Fruit fly (Drosophila melanogaster) whole organism, embryonic: ENCODE results near the gene e.

ENCODE experiments used
- Aef1 ChIP-seq: fragments of 200-800 bp; sonication (Bioruptor generic); IDR thresholded peaks from 3 replicates; pipeline ENCODE4 v1.3.6; 2022; ENCODE audit warnings: missing biosample characterization, missing genetic modification characterization
- Blimp-1 ChIP-seq: fragments of 200-800 bp; sonication (Bioruptor generic); optimal IDR thresholded peaks from 3 replicates; lab custom pipeline; 2018; ENCODE audit warnings: missing biosample characterization, missing genetic modification characterization, mild to moderate bottlenecking, moderate library complexity, missing genetic modification reagents
- CG10209 ChIP-seq: fragments of 200-800 bp; sonication (Bioruptor generic); optimal IDR thresholded peaks from 3 replicates; lab custom pipeline; 2017; ENCODE audit warnings: missing biosample characterization, mild to moderate bottlenecking, missing genetic modification characterization, missing genetic modification reagents
- CG11085 ChIP-seq: fragments of 200-800 bp; sonication (Bioruptor generic); IDR thresholded peaks from 2 replicates; pipeline ENCODE4 v1.3.6; 2022; ENCODE audit warnings: missing biosample characterization, missing genetic modification characterization
- CG11247 ChIP-seq: fragments of 200-800 bp; sonication (Bioruptor generic); IDR thresholded peaks from 2 replicates; pipeline ENCODE4 v1.3.6; 2022; ENCODE audit warnings: missing biosample characterization, missing genetic modification characterization
- CG13123 ChIP-seq: fragments of 200-800 bp; sonication (Bioruptor generic); optimal IDR thresholded peaks from 2 replicates; lab custom pipeline; 2016; ENCODE audit warnings: missing biosample characterization, missing genetic modification characterization
- CG13296 ChIP-seq: fragments of 200-800 bp; sonication (Bioruptor generic); optimal IDR thresholded peaks from 3 replicates; lab custom pipeline; 2018; ENCODE audit warnings: missing biosample characterization, mild to moderate bottlenecking, missing genetic modification characterization
- CG1529 ChIP-seq: fragments of 200-800 bp; sonication (Bioruptor generic); optimal IDR thresholded peaks from 3 replicates; lab custom pipeline; 2018; ENCODE audit warnings: missing biosample characterization, missing genetic modification characterization
- CG6654 ChIP-seq: fragments of 200-800 bp; sonication (Bioruptor generic); optimal IDR thresholded peaks from 2 replicates; lab custom pipeline; 2017; ENCODE audit warnings: missing biosample characterization, mild to moderate bottlenecking, missing genetic modification characterization
- CG8765 ChIP-seq: fragments of 200-800 bp; sonication (Bioruptor generic); IDR thresholded peaks from 2 replicates; pipeline ENCODE4 v1.3.6; 2022; ENCODE audit warnings: missing biosample characterization, missing genetic modification characterization
- CG9817 ChIP-seq: fragments of 200-800 bp; sonication (Bioruptor generic); optimal IDR thresholded peaks from 2 replicates; lab custom pipeline; 2018; ENCODE audit warnings: missing biosample characterization, mild to moderate bottlenecking, missing genetic modification characterization, moderate library complexity
- CG9876 ChIP-seq: fragments of 200-800 bp; sonication (Bioruptor generic); optimal IDR thresholded peaks from 2 replicates; lab custom pipeline; 2016; ENCODE audit warnings: missing biosample characterization, missing genetic modification characterization
- CG9932 ChIP-seq: fragments of 200-800 bp; sonication (Bioruptor generic); IDR thresholded peaks from 2 replicates; pipeline ENCODE4 v1.3.6; 2022; ENCODE audit warnings: missing biosample characterization, missing genetic modification characterization
- Chrac-16 ChIP-seq: fragments of 200-800 bp; sonication (Bioruptor generic); optimal IDR thresholded peaks from 3 replicates; lab custom pipeline; 2016; ENCODE audit warnings: missing biosample characterization, missing genetic modification characterization
- Deaf1 ChIP-seq: fragments of 200-800 bp; optimal IDR thresholded peaks from 3 replicates; lab custom pipeline; 2019; ENCODE audit warnings: missing biosample characterization, mild to moderate bottlenecking, missing genetic modification characterization, moderate library complexity
- Dll ChIP-seq: fragments of 200-800 bp; sonication (Bioruptor generic); IDR thresholded peaks from 4 replicates; pipeline ENCODE4 v1.3.6; 2022; ENCODE audit warnings: missing biosample characterization, missing genetic modification characterization; ENCODE audit not compliant: partially characterized antibody
- Doc2 ChIP-seq: fragments of 200-800 bp; sonication (Bioruptor generic); IDR thresholded peaks from 2 replicates; pipeline ENCODE4 v1.3.6; 2022; ENCODE audit warnings: missing biosample characterization, missing genetic modification characterization
- Ets97D ChIP-seq: fragments of 200-800 bp; sonication (Bioruptor generic); optimal IDR thresholded peaks from 3 replicates; lab custom pipeline; 2016; ENCODE audit warnings: missing biosample characterization, missing genetic modification characterization
- H2.0 ChIP-seq: fragments of 200-800 bp; sonication (Bioruptor generic); IDR thresholded peaks from 2 replicates; pipeline ENCODE4 v1.3.6; 2022; ENCODE audit warnings: missing biosample characterization, missing genetic modification characterization
- Hmx ChIP-seq: fragments of 200-800 bp; sonication (Bioruptor generic); optimal IDR thresholded peaks from 2 replicates; lab custom pipeline; 2016; ENCODE audit warnings: missing biosample characterization, missing genetic modification characterization
- Hr51 ChIP-seq, 2 experiments: fragments of 200-800 bp; sonication (Bioruptor generic); optimal IDR thresholded peaks; 2 replicates in 1 of 2; 3 replicates in 1 of 2; lab custom pipeline; 2016 to 2018; ENCODE audit warnings: missing biosample characterization in 2 of 2, missing genetic modification characterization in 2 of 2, mild to moderate bottlenecking in 1 of 2, moderate library complexity in 1 of 2
- Jarid2 ChIP-seq: fragments of 200-800 bp; sonication (Bioruptor generic); optimal IDR thresholded peaks from 3 replicates; lab custom pipeline; 2017; ENCODE audit warnings: mild to moderate bottlenecking, missing biosample characterization, missing genetic modification reagents, missing genetic modification characterization
- Mes4 ChIP-seq: fragments of 200-800 bp; sonication (Bioruptor generic); optimal IDR thresholded peaks from 2 replicates; lab custom pipeline; 2016; ENCODE audit warnings: missing biosample characterization, missing genetic modification characterization
- NC2β ChIP-seq: fragments of 200-800 bp; sonication (Bioruptor generic); optimal IDR thresholded peaks from 2 replicates; lab custom pipeline; 2016; ENCODE audit warnings: missing biosample characterization, missing genetic modification characterization
- NFAT ChIP-seq: fragments of 200-800 bp; sonication (Bioruptor generic); IDR thresholded peaks from 2 replicates; pipeline ENCODE4 v1.3.6; 2022; ENCODE audit warnings: missing biosample characterization, missing genetic modification characterization
- Ssrp ChIP-seq: fragments of 200-800 bp; sonication (Bioruptor generic); optimal IDR thresholded peaks from 2 replicates; lab custom pipeline; 2018; ENCODE audit warnings: missing biosample characterization, mild to moderate bottlenecking, missing genetic modification characterization, moderate library complexity
- Usf ChIP-seq: fragments of 200-800 bp; sonication (Bioruptor generic); optimal IDR thresholded peaks from 2 replicates; lab custom pipeline; 2017; ENCODE audit warnings: missing genotype, missing biosample characterization, missing genetic modification characterization
- ab ChIP-seq: fragments of 200-800 bp; sonication (Bioruptor generic); optimal IDR thresholded peaks from 2 replicates; lab custom pipeline; 2016; ENCODE audit warnings: missing biosample characterization, missing genetic modification characterization
- ac ChIP-seq: fragments of 200-800 bp; sonication (Bioruptor generic); optimal IDR thresholded peaks from 3 replicates; lab custom pipeline; 2017; ENCODE audit warnings: missing biosample characterization, mild to moderate bottlenecking, missing genetic modification characterization
- bbx ChIP-seq: fragments of 200-800 bp; sonication (Bioruptor generic); IDR thresholded peaks from 2 replicates; pipeline ENCODE4 v1.3.6; 2022; ENCODE audit warnings: missing biosample characterization, missing genetic modification characterization; ENCODE audit not compliant: partially characterized antibody
- bcd ChIP-seq: fragments of 200-800 bp; sonication (Bioruptor generic); optimal IDR thresholded peaks from 2 replicates; lab custom pipeline; 2017; ENCODE audit warnings: missing biosample characterization, mild to moderate bottlenecking, missing genetic modification characterization
- chif ChIP-seq, 2 experiments: fragments of 200-800 bp; sonication (Bioruptor generic); optimal IDR thresholded peaks; 3 replicates each; lab custom pipeline; 2016; ENCODE audit warnings: missing biosample characterization in 2 of 2, missing genetic modification characterization in 2 of 2
- chn ChIP-seq: fragments of 200-800 bp; sonication (Bioruptor generic); optimal IDR thresholded peaks from 2 replicates; lab custom pipeline; 2016; ENCODE audit warnings: missing biosample characterization, missing genetic modification characterization
- ci ChIP-seq: fragments of 200-800 bp; sonication (Bioruptor generic); IDR thresholded peaks from 3 replicates; pipeline ENCODE4 v1.3.6; 2022; ENCODE audit warnings: missing biosample characterization, missing genetic modification characterization
- crc ChIP-seq: fragments of 200-800 bp; sonication (Bioruptor generic); optimal IDR thresholded peaks from 2 replicates; lab custom pipeline; 2016; ENCODE audit warnings: missing biosample characterization, missing genetic modification characterization
- dysf ChIP-seq: fragments of 200-800 bp; sonication (Bioruptor generic); IDR thresholded peaks from 3 replicates; pipeline ENCODE4 v1.3.6; 2022; ENCODE audit warnings: missing biosample characterization, missing genetic modification characterization
- gem ChIP-seq: fragments of 200-800 bp; sonication (Bioruptor generic); optimal IDR thresholded peaks from 2 replicates; lab custom pipeline; 2019; ENCODE audit warnings: missing biosample characterization, mild to moderate bottlenecking, missing genetic modification characterization, moderate library complexity
- gsb ChIP-seq: fragments of 200-800 bp; sonication (Bioruptor generic); IDR thresholded peaks from 2 replicates; pipeline ENCODE4 v1.3.6; 2022; ENCODE audit warnings: missing biosample characterization, missing genetic modification characterization
- gsb-n ChIP-seq: fragments of 200-800 bp; sonication (Bioruptor generic); optimal IDR thresholded peaks from 3 replicates; lab custom pipeline; 2018; ENCODE audit warnings: missing biosample characterization, mild to moderate bottlenecking, missing genetic modification characterization
- insv ChIP-seq, 2 experiments: fragments of 200-800 bp; sonication (Bioruptor generic); optimal IDR thresholded peaks; 3 replicates each; lab custom pipeline; 2016 to 2018; ENCODE audit warnings: missing biosample characterization in 2 of 2, missing genetic modification characterization in 2 of 2
- ken ChIP-seq: fragments of 200-800 bp; sonication (Bioruptor generic); IDR thresholded peaks from 3 replicates; pipeline ENCODE4 v1.3.6; 2022; ENCODE audit warnings: missing biosample characterization, missing genetic modification characterization
- mam ChIP-seq: fragments of 200-800 bp; sonication (Bioruptor generic); optimal IDR thresholded peaks from 3 replicates; lab custom pipeline; 2016; ENCODE audit warnings: missing biosample characterization, missing genetic modification characterization
- nerfin-2 ChIP-seq: fragments of 200-800 bp; sonication (Bioruptor generic); IDR thresholded peaks from 2 replicates; pipeline ENCODE4 v1.3.6; 2022; ENCODE audit warnings: missing biosample characterization, missing genetic modification characterization; ENCODE audit not compliant: partially characterized antibody
- nmo ChIP-seq: fragments of 200-800 bp; sonication (Bioruptor generic); optimal IDR thresholded peaks from 2 replicates; lab custom pipeline; 2018; ENCODE audit warnings: missing biosample characterization, mild to moderate bottlenecking, missing genetic modification characterization, moderate library complexity
- ranshi ChIP-seq: fragments of 200-800 bp; sonication (Bioruptor generic); IDR thresholded peaks from 2 replicates; pipeline ENCODE4 v1.3.6; 2022; ENCODE audit warnings: missing biosample characterization, missing genetic modification characterization
- scrt ChIP-seq: fragments of 200-800 bp; sonication (Bioruptor generic); optimal IDR thresholded peaks from 2 replicates; lab custom pipeline; 2018; ENCODE audit warnings: missing biosample characterization, mild to moderate bottlenecking, missing genetic modification characterization, moderate library complexity
- seq ChIP-seq: fragments of 200-800 bp; sonication (Bioruptor generic); IDR thresholded peaks from 2 replicates; pipeline ENCODE4 v1.3.6; 2022; ENCODE audit warnings: missing biosample characterization, missing genetic modification characterization
- sob ChIP-seq: fragments of 200-800 bp; sonication (Bioruptor generic); IDR thresholded peaks from 2 replicates; pipeline ENCODE4 v1.3.6; 2022; ENCODE audit warnings: missing biosample characterization, missing genetic modification characterization
- tio ChIP-seq: fragments of 200-800 bp; sonication (Bioruptor generic); optimal IDR thresholded peaks from 2 replicates; lab custom pipeline; 2017; ENCODE audit warnings: missing biosample characterization, missing genetic modification characterization, inconsistent platforms
- tll ChIP-seq, 2 experiments: fragments of 200-800 bp in 1 of 2; fragments of >200 bp in 1 of 2; sonication (Bioruptor generic) in 1 of 2; optimal IDR thresholded peaks; 2 replicates each; lab custom pipeline; 2017 to 2019; ENCODE audit warnings: missing biosample characterization in 2 of 2, missing genetic modification characterization in 2 of 2, mild to moderate bottlenecking in 1 of 2, moderate library complexity in 1 of 2
- yki ChIP-seq: fragments of >200 bp; optimal IDR thresholded peaks from 3 replicates; lab custom pipeline; 2018
- zen ChIP-seq: fragments of 200-800 bp; sonication (Bioruptor generic); optimal IDR thresholded peaks from 3 replicates; lab custom pipeline; 2018; ENCODE audit warnings: missing biosample characterization, mild to moderate bottlenecking, missing genetic modification characterization, moderate library complexity

Gene e

DNA sequence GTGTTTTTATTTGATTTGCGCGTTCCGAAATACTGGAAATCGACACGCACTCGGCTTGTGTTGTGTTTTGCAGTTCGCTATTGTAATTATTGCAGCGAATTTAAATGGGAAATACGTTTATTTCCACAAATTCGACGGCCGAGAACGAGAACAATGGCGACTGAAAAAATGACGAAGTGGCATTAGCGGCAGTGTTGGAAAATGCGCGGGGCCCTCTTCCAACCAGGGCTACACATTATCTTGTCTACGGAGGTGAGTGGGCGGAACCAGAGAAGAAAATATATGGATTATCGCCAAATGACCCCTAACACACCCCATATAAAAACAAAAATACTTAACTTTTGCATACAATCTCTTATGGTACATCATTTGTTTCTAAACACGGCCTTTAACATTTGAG is 31.9 kb upstream of the e start, which contains the start of gene Rab1 (continued):
- TF ChIP-seq gsb (GFP tag; lab: Robert Waterston, UW) (no peak), zen (tag; lab: Kevin White, UChicago) (peak; percentile 12), CG6654 (GFP tag; lab: Kevin White, UChicago) (no peak), CG11247 (no peak), CG9817 (tag; lab: Kevin White, UChicago) (peak; percentile 31), crc (GFP tag; lab: Kevin White, UChicago) (no peak), bcd (GFP tag; lab: Kevin White, UChicago) (peak; percentile 55), insv (GFP tag; optimal IDR thresholded peaks at IDR 0.05; lab: Kevin White, UChicago) (peak in 1 of 2 experiments; percentile 1), CG13296 (peak; percentile 25), Chrac-16 (peak; percentile 41), chn (GFP tag; lab: Kevin White, UChicago) (peak; percentile 34), Ets97D (GFP tag; lab: Kevin White, UChicago) (peak; percentile 63), mam (peak; percentile 54), nerfin-2 (GFP tag; lab: Robert Waterston, UW) (no peak), yki (lab: Kevin White, UChicago) (no peak), scrt (GFP tag; lab: Kevin White, UChicago) (no peak), ranshi (no peak), sob (GFP tag; lab: Robert Waterston, UW) (peak; percentile 73), Hmx (GFP tag; lab: Kevin White, UChicago) (no peak), Dll (GFP tag; lab: Robert Waterston, UW) (no peak), CG9876 (GFP tag; lab: Kevin White, UChicago) (peak; percentile 21), Deaf1 (tag; lab: Kevin White, UChicago) (peak; percentile 62), CG11085 (GFP tag; lab: Robert Waterston, UW) (0 out of 2 replicates have a peak, but pooled peaks have one; percentile 26), CG1529 (no peak), gem (tag; lab: Kevin White, UChicago) (no peak), Hr51 (GFP tag; optimal IDR thresholded peaks at IDR 0.05; lab: Kevin White, UChicago) (peak in 1 of 2 experiments; percentile 59), ci (no peak), chif (GFP tag; optimal IDR thresholded peaks at IDR 0.05; lab: Kevin White, UChicago) (peak; percentile 5 to 15), CG10209 (GFP tag; lab: Kevin White, UChicago) (peak; percentile 43), dysf (peak; percentile 24; the same call in 1 of the 3 replicates), CG13123 (GFP tag; lab: Kevin White, UChicago) (no peak), CG8765 (GFP tag; lab: Robert Waterston, UW) (no peak), Ssrp (peak; percentile 11), H2.0 (peak; percentile 30; the same call in 1 of the 2 replicates), nmo (GFP tag; lab: Kevin White, UChicago) (peak; percentile 46), ab (GFP tag; lab: Kevin White, UChicago) (no peak), ac (GFP tag; lab: Kevin White, UChicago) (no peak), NFAT (GFP tag; lab: Robert Waterston, UW) (peak; percentile 68), Jarid2 (GFP tag; lab: Kevin White, UChicago) (no peak), NC2β (GFP tag; lab: Kevin White, UChicago) (peak; percentile 39), gsb-n (tag; lab: Kevin White, UChicago) (no peak), CG9932 (GFP tag; lab: Robert Waterston, UW) (peak; percentile 75), bbx (GFP tag; lab: Robert Waterston, UW) (no peak), Blimp-1 (GFP tag; lab: Kevin White, UChicago) (peak; percentile 74), Doc2 (GFP tag; lab: Robert Waterston, UW) (no peak), seq (GFP tag; lab: Robert Waterston, UW) (no peak), ken (GFP tag; lab: Robert Waterston, UW) (no peak), tio (GFP tag; lab: Kevin White, UChicago) (no peak), Usf (GFP tag; lab: Kevin White, UChicago) (no peak), Aef1 (GFP tag; lab: Robert Waterston, UW) (no peak), Mes4 (GFP tag; lab: Kevin White, UChicago) (peak; percentile 6), tll (GFP tag; optimal IDR thresholded peaks at IDR 0.05; lab: Kevin White, UChicago) (no peak)
